Worm (Caenorhabditis elegans) whole organism, L4 larva: ENCODE data around the gene B0334.13.
"Not testable (repeated sequence)": the region's sequence is repeated elsewhere in the genome, so short reads cannot be mapped to it uniquely, and the experiment has no call there.

Experiments used
- F37D6.2 ChIP-seq: sonication (generic microtip); optimal IDR thresholded peaks from 2 replicates; lab custom pipeline; 2016; ENCODE audit warnings: mild to moderate bottlenecking, missing genetic modification characterization, missing compliant biosample characterization
- Y105C5A.15 ChIP-seq: fragments of 200-800 bp; sonication (Bioruptor generic); IDR thresholded peaks from 2 replicates; pipeline ENCODE4 v1.3.6; 2022; ENCODE audit warnings: missing genetic modification characterization, missing compliant biosample characterization
- Y48G9A.11 ChIP-seq: fragments of 200-800 bp; sonication (Bioruptor generic); IDR thresholded peaks from 2 replicates; pipeline ENCODE4 v1.3.6; 2022; ENCODE audit warnings: missing genetic modification reagents, missing genetic modification characterization, missing compliant biosample characterization
- ZK337.2 ChIP-seq: fragments of 200-800 bp; sonication (Bioruptor generic); IDR thresholded peaks from 2 replicates; pipeline ENCODE4 v1.3.6; 2022; ENCODE audit warnings: missing genetic modification reagents, missing genetic modification characterization, missing compliant biosample characterization
- aha-1 ChIP-seq: fragments of 150-350 bp; peaks from one replicate; lab custom pipeline; 2014; ENCODE audit warnings: missing biosample characterization, missing genetic modification characterization
- arid-1 ChIP-seq: fragments of 200-800 bp; sonication (Bioruptor generic); conservative IDR thresholded peaks from 2 replicates; pipeline ENCODE4 v1.3.6; 2022; ENCODE audit warnings: missing genetic modification reagents, missing genetic modification characterization, missing compliant biosample characterization
- ceh-44 ChIP-seq: fragments of 200-800 bp; sonication (Bioruptor generic); IDR thresholded peaks from 2 replicates; pipeline ENCODE4 v1.3.6; 2022; ENCODE audit warnings: missing genetic modification reagents, missing genetic modification characterization, missing compliant biosample characterization
- ces-1 ChIP-seq: fragments of 150-350 bp; sonication (generic microtip); optimal IDR thresholded peaks from 4 replicates; lab custom pipeline; 2014; ENCODE audit warnings: missing biosample characterization, missing genetic modification reagents, missing genetic modification characterization
- ctbp-1 ChIP-seq: fragments of 200-800 bp; sonication (Bioruptor generic); IDR thresholded peaks from 2 replicates; pipeline ENCODE4 v1.3.6; 2022; ENCODE audit warnings: missing genetic modification reagents, missing genetic modification characterization, missing compliant biosample characterization
- dmd-6 ChIP-seq: fragments of 200-800 bp; sonication (Bioruptor generic); IDR thresholded peaks from 2 replicates; pipeline ENCODE4 v1.3.6; 2022; ENCODE audit warnings: missing genetic modification reagents, missing genetic modification characterization, missing compliant biosample characterization
- dmd-9 ChIP-seq: fragments of 200-800 bp; sonication (Bioruptor generic); IDR thresholded peaks from 2 replicates; pipeline ENCODE4 v1.3.6; 2022; ENCODE audit warnings: missing genetic modification reagents, missing genetic modification characterization, missing compliant biosample characterization
- duxl-1 ChIP-seq: sonication (generic microtip); optimal IDR thresholded peaks from 2 replicates; lab custom pipeline; 2016; ENCODE audit warnings: mild to moderate bottlenecking, missing genetic modification characterization, moderate library complexity, missing compliant biosample characterization; ENCODE audit not compliant: poor library complexity
- egl-43 ChIP-seq: fragments of 200-800 bp; sonication (Bioruptor generic); IDR thresholded peaks from 2 replicates; pipeline ENCODE4 v1.3.6; 2022; ENCODE audit warnings: missing genetic modification reagents, missing genetic modification characterization, missing compliant biosample characterization
- hif-1 ChIP-seq, 2 experiments: sonication (generic microtip); optimal IDR thresholded peaks; 2 replicates each; lab custom pipeline; 2016 to 2017; ENCODE audit warnings: missing compliant biosample characterization in 2 of 2, missing genetic modification characterization in 2 of 2, missing genetic modification reagents in 2 of 2, missing genotype in 2 of 2, mild to moderate bottlenecking in 1 of 2
- hlh-30 ChIP-seq: sonication (generic microtip); optimal IDR thresholded peaks from 2 replicates; lab custom pipeline; 2017; ENCODE audit warnings: antibody characterized with exemption, mild to moderate bottlenecking, missing genetic modification characterization, missing compliant biosample characterization; ENCODE audit not compliant: insufficient read depth
- hmg-1.1 ChIP-seq: fragments of 200-800 bp; sonication (Bioruptor generic); IDR thresholded peaks from 2 replicates; pipeline ENCODE4 v1.3.6; 2022; ENCODE audit warnings: missing genetic modification reagents, missing genetic modification characterization, missing compliant biosample characterization
- lim-7 ChIP-seq: fragments of 200-800 bp; sonication (Bioruptor generic); IDR thresholded peaks from 2 replicates; pipeline ENCODE4 v1.3.6; 2022; ENCODE audit warnings: missing genetic modification characterization, missing compliant biosample characterization
- lin-1 ChIP-seq: fragments of 200-800 bp; sonication (Bioruptor generic); IDR thresholded peaks from 2 replicates; pipeline ENCODE4 v1.3.6; 2022; ENCODE audit warnings: missing genetic modification reagents, missing genetic modification characterization, missing compliant biosample characterization
- lin-13 ChIP-seq: fragments of 150-350 bp; optimal IDR thresholded peaks from 2 replicates; lab custom pipeline; 2014; ENCODE audit warnings: missing biosample characterization, missing genetic modification reagents, missing genetic modification characterization
- lin-29 ChIP-seq: fragments of 200-800 bp; sonication (Bioruptor generic); IDR thresholded peaks from 2 replicates; pipeline ENCODE4 v1.3.6; 2022; ENCODE audit warnings: missing genetic modification reagents, missing genetic modification characterization, missing compliant biosample characterization
- lin-38 ChIP-seq: fragments of 200-800 bp; sonication (Bioruptor generic); IDR thresholded peaks from 2 replicates; pipeline ENCODE4 v1.3.6; 2022; ENCODE audit warnings: missing genetic modification reagents, missing genetic modification characterization, missing compliant biosample characterization
- lir-3 ChIP-seq: sonication (generic microtip); optimal IDR thresholded peaks from 2 replicates; lab custom pipeline; 2016; ENCODE audit warnings: mild to moderate bottlenecking, missing genetic modification characterization, missing compliant biosample characterization
- lsy-2 ChIP-seq, 2 experiments: fragments of 150-350 bp in 1 of 2; sonication (generic microtip) in 1 of 2; optimal IDR thresholded peaks; 2 replicates each; lab custom pipeline; 2014 to 2017; ENCODE audit warnings: missing biosample characterization in 2 of 2, missing genetic modification characterization in 2 of 2
- madf-9 ChIP-seq: fragments of 200-800 bp; sonication (Bioruptor generic); conservative IDR thresholded peaks from 2 replicates; pipeline ENCODE4 v1.3.6; 2022; ENCODE audit warnings: missing genetic modification reagents, missing genetic modification characterization, missing compliant biosample characterization
- mdl-1 ChIP-seq, 2 experiments: fragments of 150-350 bp in 1 of 2; sonication (generic microtip) in 1 of 2; optimal IDR thresholded peaks; 2 replicates each; lab custom pipeline; 2014 to 2017; ENCODE audit warnings: missing biosample characterization in 2 of 2, missing genetic modification characterization in 2 of 2
- mdt-29 ChIP-seq: fragments of 200-800 bp; sonication (Bioruptor generic); IDR thresholded peaks from 2 replicates; pipeline ENCODE4 v1.3.6; 2022; ENCODE audit warnings: missing genetic modification reagents, missing genetic modification characterization, missing compliant biosample characterization
- mep-1 ChIP-seq: fragments of 150-350 bp; sonication (generic microtip); optimal IDR thresholded peaks from 3 replicates; lab custom pipeline; 2014; ENCODE audit warnings: missing biosample characterization, missing genetic modification characterization
- mes-2 ChIP-seq: sonication (generic microtip); optimal IDR thresholded peaks from 2 replicates; lab custom pipeline; 2016; ENCODE audit warnings: missing genotype, mild to moderate bottlenecking, missing genetic modification characterization, missing compliant biosample characterization; ENCODE audit not compliant: poor library complexity, severe bottlenecking
- mxl-2 ChIP-seq: fragments of 200-800 bp; sonication (Bioruptor generic); conservative IDR thresholded peaks from 2 replicates; pipeline ENCODE4 v1.3.6; 2022; ENCODE audit warnings: missing genetic modification reagents, missing genetic modification characterization, missing compliant biosample characterization
- mxl-3 ChIP-seq: fragments of 200-800 bp; sonication (Bioruptor generic); optimal IDR thresholded peaks from 2 replicates; lab custom pipeline; 2018; ENCODE audit warnings: mild to moderate bottlenecking, missing genetic modification characterization, missing compliant biosample characterization
- nhr-102 ChIP-seq: sonication (generic microtip); optimal IDR thresholded peaks from 2 replicates; lab custom pipeline; 2016; ENCODE audit warnings: mild to moderate bottlenecking, missing genetic modification characterization, moderate library complexity, missing compliant biosample characterization
- nhr-25 ChIP-seq: sonication (generic microtip); optimal IDR thresholded peaks from 2 replicates; lab custom pipeline; 2017; ENCODE audit warnings: missing genetic modification characterization, mild to moderate bottlenecking, missing compliant biosample characterization, antibody characterized with exemption, moderate library complexity, borderline replicate concordance; ENCODE audit not compliant: insufficient read depth
- nhr-28 ChIP-seq: fragments of 150-350 bp; optimal IDR thresholded peaks from 2 replicates; lab custom pipeline; 2014; ENCODE audit warnings: missing biosample characterization, missing genetic modification characterization
- nhr-48 ChIP-seq: sonication (generic microtip); optimal IDR thresholded peaks from 2 replicates; lab custom pipeline; 2016; ENCODE audit warnings: mild to moderate bottlenecking, missing genetic modification characterization, missing compliant biosample characterization
- nhr-77 ChIP-seq: fragments of 150-350 bp; optimal IDR thresholded peaks from 2 replicates; lab custom pipeline; 2014; ENCODE audit warnings: missing biosample characterization, missing genetic modification characterization
- php-3 ChIP-seq: fragments of 200-800 bp; sonication (Bioruptor generic); IDR thresholded peaks from 2 replicates; pipeline ENCODE4 v1.3.6; 2022; ENCODE audit warnings: missing genetic modification reagents, missing genetic modification characterization, missing compliant biosample characterization
- set-16 ChIP-seq: fragments of 200-800 bp; sonication (Bioruptor generic); IDR thresholded peaks from 2 replicates; pipeline ENCODE4 v1.3.6; 2022; ENCODE audit warnings: missing genetic modification reagents, missing genetic modification characterization, missing compliant biosample characterization
- snpc-1.2 ChIP-seq: fragments of 200-800 bp; sonication (Bioruptor generic); IDR thresholded peaks from 2 replicates; pipeline ENCODE4 v1.3.6; 2022; ENCODE audit warnings: missing genetic modification reagents, missing genetic modification characterization, missing compliant biosample characterization
- spr-1 ChIP-seq: sonication (generic microtip); optimal IDR thresholded peaks from 2 replicates; lab custom pipeline; 2016; ENCODE audit warnings: mild to moderate bottlenecking, missing genetic modification characterization, missing compliant biosample characterization
- tra-1 ChIP-seq: fragments of 200-800 bp; sonication (Bioruptor generic); IDR thresholded peaks from 2 replicates; pipeline ENCODE4 v1.3.6; 2022; ENCODE audit warnings: missing genetic modification reagents, missing genetic modification characterization, missing compliant biosample characterization
- unc-130 ChIP-seq: sonication (generic microtip); optimal IDR thresholded peaks from 2 replicates; lab custom pipeline; 2016; ENCODE audit warnings: missing genetic modification reagents, missing genetic modification characterization, missing compliant biosample characterization
- unc-62 ChIP-seq, 3 experiments: fragments of 150-350 bp in 1 of 3; sonication (generic microtip); optimal IDR thresholded peaks in 2 of 3; peaks in 1 of 3; 1 replicate in 1 of 3; 2 replicates in 2 of 3; lab custom pipeline; 2014 to 2017; ENCODE audit warnings: missing biosample characterization in 3 of 3, missing genetic modification characterization in 3 of 3, missing genetic modification reagents in 3 of 3, missing genotype in 1 of 3
- vab-7 ChIP-seq: fragments of 200-800 bp; sonication (Bioruptor generic); IDR thresholded peaks from 2 replicates; pipeline ENCODE4 v1.3.6; 2022; ENCODE audit warnings: missing genetic modification reagents, missing genetic modification characterization, missing compliant biosample characterization
- zfp-2 ChIP-seq: sonication (generic microtip); optimal IDR thresholded peaks from 2 replicates; lab custom pipeline; 2016; ENCODE audit warnings: mild to moderate bottlenecking, missing genetic modification characterization, missing compliant biosample characterization

Gene B0334.13

ce11 chrII:11533716-11534115, 45.6 kb downstream of the B0334.13 start, which contains the start of gene mdt-8:
TSS of gene mdt-8 (minus strand) at chrII:11533816.
- TF ChIP-seq unc-62 (GFP tag; optimal IDR thresholded peaks at IDR 0.05 in 1 of 2; lab: Kevin White, UChicago) (no peak), unc-62 (tag; optimal IDR thresholded peaks at IDR 0.05; lab: Kevin White, UChicago) (no peak), mes-2 (tag; lab: Kevin White, UChicago) (no peak)

- TF ChIP-seq mdl-1 (tag; optimal IDR thresholded peaks at IDR 0.05; lab: Kevin White, UChicago), result peak; percentile 32 to 38
- peak; percentile 27 for TF ChIP-seq ces-1 (GFP tag; lab: Kevin White, UChicago)
- TF ChIP-seq lim-7 (GFP tag; lab: Robert Waterston, UW), result peak; percentile 82
- TF ChIP-seq aha-1 (tag; lab: Kevin White, UChicago), result peak; percentile 99
- peak; percentile 52 for TF ChIP-seq nhr-28 (tag; lab: Kevin White, UChicago)
- TF ChIP-seq lsy-2 (tag; optimal IDR thresholded peaks at IDR 0.05; lab: Kevin White, UChicago), result peak; percentile 71 to 82
- peak; percentile 69 for TF ChIP-seq lin-13 (GFP tag; lab: Kevin White, UChicago)
- TF ChIP-seq nhr-25, result peak; percentile 40
- peak in 1 of 2 experiments; percentile 93 for TF ChIP-seq hif-1 (tag; optimal IDR thresholded peaks at IDR 0.05; lab: Kevin White, UChicago)
- peak; percentile 96 for TF ChIP-seq madf-9
- TF ChIP-seq egl-43 (GFP tag; lab: Robert Waterston, UW), result peak; percentile 93
- TF ChIP-seq mxl-3 (GFP tag; lab: Kevin White, UChicago), result peak; percentile 86
- TF ChIP-seq lir-3 (tag; lab: Kevin White, UChicago), result peak; percentile 44
- peak; percentile 93 for TF ChIP-seq arid-1 (GFP tag; lab: Robert Waterston, UW)
- TF ChIP-seq lin-38, result peak; percentile 100
- TF ChIP-seq snpc-1.2 (GFP tag; lab: Robert Waterston, UW), result peak; percentile 82
- TF ChIP-seq mxl-2 (GFP tag; lab: Robert Waterston, UW), result peak; percentile 80
- peak; percentile 70; the same call in 1 of the 2 replicates for TF ChIP-seq Y105C5A.15 (GFP tag; lab: Robert Waterston, UW)
- peak; percentile 70 for TF ChIP-seq duxl-1 (tag; lab: Kevin White, UChicago)
- peak; percentile 67 for TF ChIP-seq set-16 (GFP tag; lab: Robert Waterston, UW)
- TF ChIP-seq mep-1 (tag; lab: Kevin White, UChicago), result peak; percentile 85
- peak; percentile 99 for TF ChIP-seq ZK337.2 (GFP tag; lab: Robert Waterston, UW)
- peak; percentile 55 for TF ChIP-seq nhr-48
- TF ChIP-seq dmd-6 (GFP tag; lab: Robert Waterston, UW), result peak; percentile 88
- peak; percentile 96 for TF ChIP-seq vab-7 (GFP tag; lab: Robert Waterston, UW)
- TF ChIP-seq unc-130 (GFP tag; lab: Kevin White, UChicago), result peak; percentile 84
- peak; percentile 50 for TF ChIP-seq zfp-2 (tag; lab: Kevin White, UChicago)
- peak; percentile 79 for TF ChIP-seq F37D6.2 (tag; lab: Kevin White, UChicago)
- peak; percentile 81 for TF ChIP-seq nhr-77 (tag; lab: Kevin White, UChicago)
- TF ChIP-seq tra-1 (GFP tag; lab: Robert Waterston, UW), result peak; percentile 95
- TF ChIP-seq ctbp-1 (GFP tag; lab: Robert Waterston, UW), result peak; percentile 94
- peak; percentile 93 for TF ChIP-seq Y48G9A.11 (GFP tag; lab: Robert Waterston, UW)
- peak; percentile 55; the same call in 1 of the 2 replicates for TF ChIP-seq lin-29 (GFP tag; lab: Robert Waterston, UW)
- peak; percentile 99 for TF ChIP-seq mes-2 (tag; lab: Kevin White, UChicago)
- peak; percentile 85 for TF ChIP-seq mdt-29 (GFP tag; lab: Robert Waterston, UW)
- peak; percentile 67 for TF ChIP-seq hlh-30
- peak; percentile 77 for TF ChIP-seq php-3
- peak; percentile 66 for TF ChIP-seq nhr-102 (tag; lab: Kevin White, UChicago)
- peak; percentile 66 for TF ChIP-seq spr-1 (tag; lab: Kevin White, UChicago)
- peak; percentile 85; the same call in 1 of the 2 replicates for TF ChIP-seq lin-1
- peak in 1 of 2 experiments; percentile 66 for TF ChIP-seq unc-62 (GFP tag; optimal IDR thresholded peaks at IDR 0.05 in 1 of 2; lab: Kevin White, UChicago)
- not testable (repeated sequence) for TF ChIP-seq unc-62 (tag; optimal IDR thresholded peaks at IDR 0.05; lab: Kevin White, UChicago)
- TF ChIP-seq hmg-1.1 (GFP tag; lab: Robert Waterston, UW), result peak; percentile 93
- TF ChIP-seq dmd-9, result peak; percentile 98
- peak; percentile 99 for TF ChIP-seq ceh-44 (GFP tag; lab: Robert Waterston, UW)
Measured at ce11 chrII:11534429-11535099, 46.5 kb downstream of the B0334.13 start, which contains the start of gene Y62F5A.12. TSS of gene Y62F5A.12 (minus strand) at chrII:11534479.
